Fruit fly (Drosophila melanogaster) whole organism, prepupa: ENCODE measurements around the gene Gbs-70E.

Experiments used
- Blimp-1 ChIP-seq: fragments of 200-800 bp; sonication (Bioruptor generic); optimal IDR thresholded peaks from 3 replicates; lab custom pipeline; 2017; ENCODE audit warnings: missing biosample characterization, missing genetic modification characterization, mild to moderate bottlenecking, moderate library complexity, missing genetic modification reagents
- CG10631 ChIP-seq: fragments of 200-800 bp; sonication (Bioruptor generic); optimal IDR thresholded peaks from 2 replicates; lab custom pipeline; 2016; ENCODE audit warnings: missing biosample characterization, missing genetic modification characterization
- CG10669 ChIP-seq: fragments of 200-800 bp; sonication (Bioruptor generic); optimal IDR thresholded peaks from 3 replicates; lab custom pipeline; 2018; ENCODE audit warnings: missing biosample characterization, mild to moderate bottlenecking, missing genetic modification characterization, moderate library complexity
- CG11294 ChIP-seq: fragments of 200-800 bp; sonication (Bioruptor generic); IDR thresholded peaks from 2 replicates; pipeline ENCODE4 v1.3.6; 2022; ENCODE audit warnings: missing biosample characterization, missing genetic modification characterization
- CG11762 ChIP-seq: fragments of 200-800 bp; sonication (Bioruptor generic); optimal IDR thresholded peaks from 3 replicates; lab custom pipeline; 2016; ENCODE audit warnings: missing biosample characterization, missing genetic modification characterization; ENCODE audit not compliant: insufficient read depth
- CG15336 ChIP-seq: fragments of 200-800 bp; sonication (Bioruptor generic); IDR thresholded peaks from 2 replicates; pipeline ENCODE4 v1.3.6; 2022; ENCODE audit warnings: missing biosample characterization, missing genetic modification characterization
- CG1621 ChIP-seq: fragments of 200-800 bp; sonication (Bioruptor generic); optimal IDR thresholded peaks from 3 replicates; lab custom pipeline; 2018; ENCODE audit warnings: missing biosample characterization, mild to moderate bottlenecking, missing genetic modification characterization
- CG16779 ChIP-seq: fragments of 200-800 bp; sonication (Bioruptor generic); optimal IDR thresholded peaks from 3 replicates; lab custom pipeline; 2017; ENCODE audit warnings: missing biosample characterization, mild to moderate bottlenecking, missing genetic modification characterization
- CG3032 ChIP-seq: fragments of 200-800 bp; optimal IDR thresholded peaks from 2 replicates; lab custom pipeline; 2019; ENCODE audit warnings: missing biosample characterization, mild to moderate bottlenecking, missing genetic modification characterization, moderate library complexity
- CG31627 ChIP-seq: fragments of 200-800 bp; sonication (Bioruptor generic); optimal IDR thresholded peaks from 3 replicates; lab custom pipeline; 2016; ENCODE audit warnings: missing biosample characterization, missing genetic modification characterization
- CG3919 ChIP-seq: fragments of 200-800 bp; sonication (Bioruptor generic); optimal IDR thresholded peaks from 3 replicates; lab custom pipeline; 2016; ENCODE audit warnings: missing biosample characterization, missing genetic modification characterization
- CG6163 ChIP-seq: fragments of 200-800 bp; sonication (Bioruptor generic); IDR thresholded peaks from 3 replicates; pipeline ENCODE4 v1.3.6; 2022; ENCODE audit warnings: missing biosample characterization, missing genetic modification characterization
- CG6854 ChIP-seq: fragments of 200-800 bp; sonication (Bioruptor generic); optimal IDR thresholded peaks from 2 replicates; lab custom pipeline; 2017; ENCODE audit warnings: missing biosample characterization, mild to moderate bottlenecking, missing genetic modification characterization
- CG7368 ChIP-seq: fragments of 200-800 bp; sonication (Bioruptor generic); optimal IDR thresholded peaks from 3 replicates; lab custom pipeline; 2016; ENCODE audit warnings: missing biosample characterization, missing genetic modification characterization
- CG8119 ChIP-seq: fragments of 200-800 bp; sonication (Bioruptor generic); IDR thresholded peaks from 3 replicates; pipeline ENCODE4 v1.3.6; 2022; ENCODE audit warnings: missing biosample characterization, missing genetic modification characterization
- CG8319 ChIP-seq: fragments of 200-800 bp; sonication (Bioruptor generic); optimal IDR thresholded peaks from 3 replicates; lab custom pipeline; 2016; ENCODE audit warnings: missing biosample characterization, missing genetic modification characterization
- CG8632 ChIP-seq: fragments of 200-800 bp; sonication (Bioruptor generic); optimal IDR thresholded peaks from 3 replicates; lab custom pipeline; 2016; ENCODE audit warnings: missing biosample characterization, missing genetic modification characterization
- CG9139 ChIP-seq: fragments of 200-800 bp; sonication (Bioruptor generic); optimal IDR thresholded peaks from 3 replicates; lab custom pipeline; 2017; ENCODE audit warnings: missing biosample characterization, mild to moderate bottlenecking, missing genetic modification characterization
- Eip75B ChIP-seq: fragments of 200-800 bp; sonication (Bioruptor generic); optimal IDR thresholded peaks from 3 replicates; lab custom pipeline; 2016; ENCODE audit warnings: missing biosample characterization, missing genetic modification characterization
- Eip78C ChIP-seq: fragments of 200-800 bp; sonication (Bioruptor generic); peaks from one replicate; lab custom pipeline; 2016; ENCODE audit warnings: missing biosample characterization, missing genetic modification characterization
- Ets96B ChIP-seq: fragments of 200-800 bp; optimal IDR thresholded peaks from 2 replicates; lab custom pipeline; 2019; ENCODE audit warnings: missing biosample characterization, mild to moderate bottlenecking, missing genetic modification characterization, moderate library complexity
- Gug ChIP-seq: fragments of 200-800 bp; sonication (Bioruptor generic); IDR thresholded peaks from 2 replicates; pipeline ENCODE4 v1.3.6; 2022; ENCODE audit warnings: missing biosample characterization, missing genetic modification characterization
- Hr38 ChIP-seq: sonication (Bioruptor generic); optimal IDR thresholded peaks from 2 replicates; lab custom pipeline; 2016; ENCODE audit warnings: missing biosample characterization, missing genetic modification characterization
- Hr39 ChIP-seq: fragments of 200-800 bp; sonication (Bioruptor generic); optimal IDR thresholded peaks from 2 replicates; lab custom pipeline; 2016; ENCODE audit warnings: missing biosample characterization, missing genetic modification characterization
- OdsH ChIP-seq: fragments of 200-800 bp; sonication (Bioruptor generic); optimal IDR thresholded peaks from 3 replicates; lab custom pipeline; 2016; ENCODE audit warnings: missing biosample characterization, missing genetic modification characterization
- Smox ChIP-seq: fragments of 200-800 bp; sonication (Bioruptor generic); optimal IDR thresholded peaks from 3 replicates; lab custom pipeline; 2016; ENCODE audit warnings: missing biosample characterization, missing genetic modification characterization
- Sox102F ChIP-seq: fragments of 200-800 bp; sonication (Bioruptor generic); optimal IDR thresholded peaks from 2 replicates; lab custom pipeline; 2016; ENCODE audit warnings: missing biosample characterization, mild to moderate bottlenecking, missing genetic modification characterization
- Sox14 ChIP-seq: fragments of 200-800 bp; sonication (Bioruptor generic); optimal IDR thresholded peaks from 3 replicates; lab custom pipeline; 2016; ENCODE audit warnings: missing biosample characterization, missing genetic modification characterization
- acj6 ChIP-seq: fragments of 200-800 bp; sonication (Bioruptor generic); optimal IDR thresholded peaks from 3 replicates; lab custom pipeline; 2016; ENCODE audit warnings: missing biosample characterization, missing genetic modification characterization
- dac ChIP-seq: fragments of 200-800 bp; sonication (Bioruptor generic); optimal IDR thresholded peaks from 2 replicates; lab custom pipeline; 2017; ENCODE audit warnings: missing biosample characterization, mild to moderate bottlenecking, missing genetic modification characterization
- esn ChIP-seq: fragments of 200-800 bp; sonication (Bioruptor generic); optimal IDR thresholded peaks from 2 replicates; lab custom pipeline; 2016; ENCODE audit warnings: missing biosample characterization, mild to moderate bottlenecking, missing genetic modification characterization, moderate library complexity
- fd59A ChIP-seq: fragments of 200-800 bp; sonication (Bioruptor generic); optimal IDR thresholded peaks from 2 replicates; lab custom pipeline; 2017; ENCODE audit warnings: missing biosample characterization, mild to moderate bottlenecking, missing genetic modification characterization, missing genetic modification reagents
- fkh ChIP-seq: fragments of 200-800 bp; sonication (Bioruptor generic); optimal IDR thresholded peaks from 3 replicates; lab custom pipeline; 2017; ENCODE audit warnings: missing biosample characterization, mild to moderate bottlenecking, missing genetic modification characterization, moderate library complexity
- lz ChIP-seq: fragments of 200-800 bp; sonication (Bioruptor generic); optimal IDR thresholded peaks from 3 replicates; lab custom pipeline; 2016; ENCODE audit warnings: missing biosample characterization, missing genetic modification characterization
- net ChIP-seq: fragments of 200-800 bp; sonication (Bioruptor generic); optimal IDR thresholded peaks from 3 replicates; lab custom pipeline; 2016; ENCODE audit warnings: missing biosample characterization, missing genetic modification characterization
- spab ChIP-seq: fragments of 200-800 bp; sonication (Bioruptor generic); optimal IDR thresholded peaks from 2 replicates; lab custom pipeline; 2017; ENCODE audit warnings: missing biosample characterization, mild to moderate bottlenecking, missing genetic modification characterization, missing genetic modification reagents

Gbs-70E gene

dm6 chr3L:14497479-14497878 lies 53.3 kb downstream of the Gbs-70E start (continued):
- TF ChIP-seq OdsH (GFP tag; lab: Kevin White, UChicago): peak; percentile 0
- no peak for TF ChIP-seq CG8632
- TF ChIP-seq CG8119 (GFP tag; lab: Robert Waterston, UW): no peak
- TF ChIP-seq spab (GFP tag; lab: Kevin White, UChicago): no peak
- TF ChIP-seq Eip78C (GFP tag; lab: Kevin White, UChicago): peak; percentile 30
- TF ChIP-seq CG1621 (tag; lab: Kevin White, UChicago): no peak
- TF ChIP-seq acj6: no peak
- TF ChIP-seq CG7368 (GFP tag; lab: Kevin White, UChicago): no peak
- no peak for TF ChIP-seq Ets96B (tag; lab: Kevin White, UChicago)
- no peak for TF ChIP-seq CG6854
- no peak for TF ChIP-seq CG8319 (GFP tag; lab: Kevin White, UChicago)
- TF ChIP-seq CG10669 (GFP tag; lab: Kevin White, UChicago): no peak
- TF ChIP-seq Hr39 (GFP tag; lab: Kevin White, UChicago): no peak
- TF ChIP-seq CG11762 (GFP tag; lab: Kevin White, UChicago): no peak
- peak; percentile 1 for TF ChIP-seq esn (GFP tag; lab: Kevin White, UChicago)
- no peak for TF ChIP-seq CG15336 (GFP tag; lab: Robert Waterston, UW)
- TF ChIP-seq Sox102F (GFP tag; lab: Kevin White, UChicago): no peak
- TF ChIP-seq Gug: no peak
- TF ChIP-seq CG3919 (GFP tag; lab: Kevin White, UChicago): peak; percentile 3
- no peak for TF ChIP-seq CG9139 (GFP tag; lab: Kevin White, UChicago)
- no peak for TF ChIP-seq CG31627
- TF ChIP-seq CG16779 (tag; lab: Kevin White, UChicago): no peak
- no peak for TF ChIP-seq net
- no peak for TF ChIP-seq Sox14 (GFP tag; lab: Kevin White, UChicago)
- no peak for TF ChIP-seq fkh (GFP tag; lab: Kevin White, UChicago)
- no peak for TF ChIP-seq Eip75B
- no peak for TF ChIP-seq CG11294 (GFP tag; lab: Robert Waterston, UW)
- TF ChIP-seq Smox (GFP tag; lab: Kevin White, UChicago): peak; percentile 6
- TF ChIP-seq Hr38 (GFP tag; lab: Kevin White, UChicago): no peak
- no peak for TF ChIP-seq Blimp-1 (GFP tag; lab: Kevin White, UChicago)
- peak; percentile 47 for TF ChIP-seq CG10631 (GFP tag; lab: Kevin White, UChicago)
- TF ChIP-seq fd59A (GFP tag; lab: Kevin White, UChicago): no peak
- TF ChIP-seq CG6163 (GFP tag; lab: Robert Waterston, UW): no peak; the same call in 2 of the 3 replicates
- TF ChIP-seq lz: no peak
- TF ChIP-seq CG3032: peak; percentile 2
- no peak for TF ChIP-seq dac (GFP tag; lab: Kevin White, UChicago)
- TF ChIP-seq, all 60 proteins: peak for 11
